Worm (Caenorhabditis elegans) whole organism, L3 larva: ENCODE data around the gene set-19.

ENCODE experiments used
- R02D3.7 ChIP-seq: fragments of 150-350 bp; optimal IDR thresholded peaks from 2 replicates; lab custom pipeline; 2014; ENCODE audit warnings: missing biosample characterization, missing genetic modification characterization
- ZK546.5 ChIP-seq: sonication (generic microtip); optimal IDR thresholded peaks from 2 replicates; lab custom pipeline; 2017; ENCODE audit warnings: missing biosample characterization, missing genetic modification characterization
- ama-1 ChIP-seq: fragments of 150-350 bp; optimal IDR thresholded peaks from 2 replicates; lab custom pipeline; 2018
- ceh-16 ChIP-seq: sonication (generic microtip); optimal IDR thresholded peaks from 2 replicates; lab custom pipeline; 2017; ENCODE audit warnings: missing biosample characterization, missing genetic modification characterization
- ceh-82 ChIP-seq: fragments of 150-350 bp; optimal IDR thresholded peaks from 2 replicates; lab custom pipeline; 2014; ENCODE audit warnings: missing biosample characterization, missing genetic modification characterization
- ceh-9 ChIP-seq: sonication (generic microtip); optimal IDR thresholded peaks from 2 replicates; lab custom pipeline; 2018; ENCODE audit warnings: missing biosample characterization, missing genetic modification characterization
- daf-12 ChIP-seq: fragments of 150-350 bp; optimal IDR thresholded peaks from 2 replicates; lab custom pipeline; 2014; ENCODE audit warnings: missing biosample characterization, missing genetic modification reagents, missing genetic modification characterization
- elt-2 ChIP-seq: sonication (generic microtip); optimal IDR thresholded peaks from 2 replicates; lab custom pipeline; 2016; ENCODE audit warnings: missing genetic modification reagents, mild to moderate bottlenecking, missing genetic modification characterization, missing compliant biosample characterization
- elt-3 ChIP-seq, 3 experiments: fragments of 150-350 bp in 1 of 3; sonication (generic microtip) in 2 of 3; optimal IDR thresholded peaks; 2 replicates in 2 of 3; 4 replicates in 1 of 3; lab custom pipeline; 2014 to 2017; ENCODE audit warnings: missing biosample characterization in 3 of 3, missing genetic modification characterization in 3 of 3
- eor-1 ChIP-seq, 2 experiments: fragments of 150-350 bp; optimal IDR thresholded peaks; 2 replicates each; lab custom pipeline; 2014 to 2018; ENCODE audit warnings: missing biosample characterization in 2 of 2, missing genetic modification characterization in 2 of 2
- fkh-10 ChIP-seq: sonication (generic microtip); optimal IDR thresholded peaks from 2 replicates; lab custom pipeline; 2017; ENCODE audit warnings: missing biosample characterization, missing genetic modification reagents, missing genetic modification characterization
- fos-1 ChIP-seq: fragments of 150-350 bp; optimal IDR thresholded peaks from 2 replicates; lab custom pipeline; 2014; ENCODE audit warnings: missing biosample characterization, missing genetic modification characterization
- hmg-11 ChIP-seq: sonication (generic microtip); optimal IDR thresholded peaks from 2 replicates; lab custom pipeline; 2016; ENCODE audit warnings: missing genetic modification characterization, missing compliant biosample characterization
- jun-1 ChIP-seq: fragments of 150-350 bp; optimal IDR thresholded peaks from 2 replicates; lab custom pipeline; 2014; ENCODE audit warnings: missing biosample characterization, missing genetic modification reagents, missing genetic modification characterization
- lin-15B ChIP-seq: fragments of 150-350 bp; optimal IDR thresholded peaks from 2 replicates; lab custom pipeline; 2014; ENCODE audit warnings: missing biosample characterization, missing genetic modification characterization
- lin-39 ChIP-seq: fragments of 150-350 bp; optimal IDR thresholded peaks from 2 replicates; lab custom pipeline; 2018; ENCODE audit warnings: missing biosample characterization, missing genetic modification reagents, missing genetic modification characterization
- lsy-12 ChIP-seq: sonication (generic microtip); optimal IDR thresholded peaks from 2 replicates; lab custom pipeline; 2016; ENCODE audit warnings: mild to moderate bottlenecking, missing genetic modification characterization, missing compliant biosample characterization
- mdl-1 ChIP-seq: fragments of 150-350 bp; optimal IDR thresholded peaks from 2 replicates; lab custom pipeline; 2014; ENCODE audit warnings: missing biosample characterization, missing genetic modification characterization
- mml-1 ChIP-seq: fragments of 150-350 bp; sonication (generic microtip); optimal IDR thresholded peaks from 3 replicates; lab custom pipeline; 2014; ENCODE audit warnings: missing biosample characterization, missing genetic modification characterization
- nfya-1 ChIP-seq: sonication (generic microtip); optimal IDR thresholded peaks from 2 replicates; lab custom pipeline; 2017; ENCODE audit warnings: missing genetic modification characterization, mild to moderate bottlenecking, missing compliant biosample characterization, antibody characterized with exemption, moderate library complexity; ENCODE audit not compliant: insufficient read depth
- nhr-12 ChIP-seq: fragments of 150-350 bp; optimal IDR thresholded peaks from 2 replicates; lab custom pipeline; 2014; ENCODE audit warnings: missing biosample characterization, missing genetic modification characterization
- nhr-23 ChIP-seq: fragments of 150-350 bp; optimal IDR thresholded peaks from 2 replicates; lab custom pipeline; 2014; ENCODE audit warnings: missing biosample characterization, missing genetic modification reagents, missing genetic modification characterization
- nhr-237 ChIP-seq: fragments of 150-350 bp; optimal IDR thresholded peaks from 2 replicates; lab custom pipeline; 2014; ENCODE audit warnings: missing biosample characterization, missing genetic modification characterization
- nhr-25 ChIP-seq: sonication (generic microtip); optimal IDR thresholded peaks from 2 replicates; lab custom pipeline; 2017; ENCODE audit warnings: missing biosample characterization, missing genetic modification characterization
- nhr-28 ChIP-seq: fragments of 150-350 bp; optimal IDR thresholded peaks from 2 replicates; lab custom pipeline; 2014; ENCODE audit warnings: missing biosample characterization, missing genetic modification characterization
- nhr-43 ChIP-seq: sonication (generic microtip); optimal IDR thresholded peaks from 2 replicates; lab custom pipeline; 2016; ENCODE audit warnings: mild to moderate bottlenecking, missing genetic modification characterization, missing compliant biosample characterization; ENCODE audit not compliant: poor library complexity, severe bottlenecking
- nhr-67 ChIP-seq: fragments of 150-350 bp; optimal IDR thresholded peaks from 2 replicates; lab custom pipeline; 2014; ENCODE audit warnings: missing biosample characterization, missing genetic modification characterization
- nhr-76 ChIP-seq: fragments of 150-350 bp; sonication (generic microtip); optimal IDR thresholded peaks from 5 replicates; lab custom pipeline; 2014; ENCODE audit warnings: missing biosample characterization, missing genetic modification characterization
- nhr-77 ChIP-seq: fragments of 150-350 bp; optimal IDR thresholded peaks from 2 replicates; lab custom pipeline; 2014; ENCODE audit warnings: missing biosample characterization, missing genetic modification characterization
- pha-4 ChIP-seq: fragments of 150-350 bp; optimal IDR thresholded peaks from 2 replicates; lab custom pipeline; 2014; ENCODE audit warnings: missing biosample characterization, missing genetic modification reagents, missing genetic modification characterization
- pqm-1 ChIP-seq: fragments of 150-350 bp; optimal IDR thresholded peaks from 2 replicates; lab custom pipeline; 2017; ENCODE audit warnings: missing biosample characterization, missing genetic modification characterization, inconsistent platforms
- sea-2 ChIP-seq: fragments of 150-350 bp; sonication (generic microtip); optimal IDR thresholded peaks from 4 replicates; lab custom pipeline; 2014; ENCODE audit warnings: missing biosample characterization, missing genetic modification reagents, missing genetic modification characterization
- snpc-4 ChIP-seq: fragments of 150-350 bp; optimal IDR thresholded peaks from 2 replicates; lab custom pipeline; 2014; ENCODE audit warnings: missing biosample characterization, missing genetic modification characterization
- tbx-2 ChIP-seq: sonication (generic microtip); optimal IDR thresholded peaks from 2 replicates; lab custom pipeline; 2016; ENCODE audit warnings: mild to moderate bottlenecking, missing genetic modification characterization, missing compliant biosample characterization
- unc-39 ChIP-seq: sonication (generic microtip); optimal IDR thresholded peaks from 4 replicates; lab custom pipeline; 2017; ENCODE audit warnings: missing biosample characterization, missing genetic modification characterization
- unc-62 ChIP-seq: fragments of 150-350 bp; sonication (generic microtip); optimal IDR thresholded peaks from 4 replicates; lab custom pipeline; 2014; ENCODE audit warnings: missing biosample characterization, missing genetic modification reagents, missing genetic modification characterization
- zag-1 ChIP-seq: fragments of 150-350 bp; optimal IDR thresholded peaks from 2 replicates; lab custom pipeline; 2014; ENCODE audit warnings: missing biosample characterization, missing genetic modification characterization
- ztf-11 ChIP-seq: fragments of 150-350 bp; optimal IDR thresholded peaks from 2 replicates; lab custom pipeline; 2014; ENCODE audit warnings: missing biosample characterization, missing genetic modification characterization
- ztf-4 ChIP-seq: fragments of 150-350 bp; optimal IDR thresholded peaks from 2 replicates; lab custom pipeline; 2014; ENCODE audit warnings: missing biosample characterization, missing genetic modification characterization

set-19 gene

ce11 chrX:5695416-5695815, 15.4 kb upstream of the set-19 start:
- no peak for TF ChIP-seq unc-39
- peak; percentile 5 for TF ChIP-seq nhr-23 (tag; lab: Kevin White, UChicago)
- peak; percentile 23 for TF ChIP-seq pqm-1
- TF ChIP-seq elt-2 (tag; lab: Kevin White, UChicago), result peak; percentile 44
- TF ChIP-seq zag-1 (tag; lab: Kevin White, UChicago), result no peak
- TF ChIP-seq, all 47 proteins: peak for 3

ce11 chrX:5692099-5692498, 12.1 kb upstream of the set-19 start, which contains the start of gene W01C8.1:
TSS of gene W01C8.1 (plus strand) at chrX:5692399.
- no peak for TF ChIP-seq nhr-77 (tag; lab: Kevin White, UChicago)
- no peak for TF ChIP-seq mdl-1 (tag; lab: Kevin White, UChicago)
- no peak for TF ChIP-seq nhr-43 (tag; lab: Kevin White, UChicago)
- no peak for TF ChIP-seq lsy-12
- TF ChIP-seq elt-2 (tag; lab: Kevin White, UChicago), result no peak
- TF ChIP-seq R02D3.7 (tag; lab: Kevin White, UChicago), result no peak
- no peak for TF ChIP-seq nhr-67 (tag; lab: Kevin White, UChicago)
- TF ChIP-seq unc-62, result no peak
- TF ChIP-seq nhr-76 (tag; lab: Kevin White, UChicago), result no peak
- TF ChIP-seq tbx-2 (tag; lab: Kevin White, UChicago), result no peak
- TF ChIP-seq ceh-16 (tag; lab: Kevin White, UChicago), result no peak
- no peak for TF ChIP-seq ztf-4 (tag; lab: Kevin White, UChicago)
- TF ChIP-seq nfya-1, result no peak
- no peak for TF ChIP-seq nhr-237 (tag; lab: Kevin White, UChicago)
- no peak for TF ChIP-seq sea-2 (GFP tag; lab: Kevin White, UChicago)
- TF ChIP-seq nhr-12 (tag; lab: Kevin White, UChicago), result no peak
- TF ChIP-seq lin-15B (tag; lab: Kevin White, UChicago), result no peak
- no peak for TF ChIP-seq fkh-10

- TF ChIP-seq nhr-43 (tag; lab: Kevin White, UChicago) (no peak), unc-39 (no peak), nhr-12 (tag; lab: Kevin White, UChicago) (no peak), unc-62 (no peak), ama-1 (lab: Kevin White, UChicago) (no peak), nhr-25 (tag; lab: Kevin White, UChicago) (no peak), nhr-28 (no peak), mml-1 (tag; lab: Kevin White, UChicago) (no peak)
Observed at ce11 chrX:5689077-5689476, 9.1 kb upstream of the set-19 start.

- TF ChIP-seq tbx-2 (tag; lab: Kevin White, UChicago) (no peak), jun-1 (tag; lab: Kevin White, UChicago) (peak; percentile 20), ama-1 (lab: Kevin White, UChicago) (no peak), lsy-12 (no peak), lin-15B (tag; lab: Kevin White, UChicago) (peak; percentile 9), ceh-16 (tag; lab: Kevin White, UChicago) (no peak), unc-62 (no peak), nhr-43 (tag; lab: Kevin White, UChicago) (peak; percentile 12), elt-2 (tag; lab: Kevin White, UChicago) (no peak), hmg-11 (tag; lab: Kevin White, UChicago) (peak; percentile 93), lin-39 (peak; percentile 80), mml-1 (tag; lab: Kevin White, UChicago) (no peak), nhr-67 (tag; lab: Kevin White, UChicago) (no peak), pha-4 (peak; percentile 34), nhr-23 (tag; lab: Kevin White, UChicago) (peak; percentile 59), ceh-9 (tag; lab: Kevin White, UChicago) (no peak), R02D3.7 (tag; lab: Kevin White, UChicago) (no peak), ZK546.5 (tag; lab: Kevin White, UChicago) (no peak), daf-12 (tag; lab: Kevin White, UChicago) (no peak), eor-1 (tag; optimal IDR thresholded peaks at IDR 0.05; lab: Kevin White, UChicago) (no peak), snpc-4 (tag; lab: Kevin White, UChicago) (peak; percentile 59), ceh-82 (tag; lab: Kevin White, UChicago) (no peak), nhr-12 (tag; lab: Kevin White, UChicago) (no peak), elt-3 (tag; optimal IDR thresholded peaks at IDR 0.05; lab: Kevin White, UChicago) (no peak), ztf-11 (no peak), nhr-76 (tag; lab: Kevin White, UChicago) (no peak), fkh-10 (no peak), pqm-1 (no peak), nfya-1 (peak; percentile 69), nhr-25 (tag; lab: Kevin White, UChicago) (peak; percentile 72), fos-1 (tag; lab: Kevin White, UChicago) (peak; percentile 71)
Observed at ce11 chrX:5686065-5686464, 6.0 kb upstream of the set-19 start, which contains the start of gene set-20. TSS of gene set-20 (minus strand) at chrX:5686158.
